Worm (Caenorhabditis elegans): Measurements from ENCODE around the gene fbxb-50.

DNA sequence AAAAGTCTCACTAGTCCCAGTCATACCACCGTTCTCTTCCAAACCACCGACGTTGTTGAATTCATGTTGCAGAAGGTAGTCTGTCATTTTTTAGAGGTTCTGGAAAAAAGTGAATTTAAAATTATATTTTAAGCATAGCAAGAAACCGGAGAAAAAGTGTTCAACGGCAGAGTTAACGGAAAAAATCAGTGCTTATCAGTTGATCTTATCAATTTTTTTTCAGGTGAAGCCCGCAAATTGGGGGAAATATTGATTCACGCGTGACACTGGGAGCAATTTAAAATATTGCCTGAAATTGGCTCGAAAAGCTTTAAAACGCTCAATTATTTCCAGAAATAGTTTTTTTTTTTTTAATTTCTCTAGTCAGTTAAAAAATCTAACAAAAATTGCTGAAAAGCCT, 23.6 kb downstream of the fbxb-50 start, which contains the start of gene math-38:
- no peak for TF ChIP-seq W03F9.2 (tag; optimal IDR thresholded peaks at IDR 0.05)
- no peak for TF ChIP-seq him-1 (tag; optimal IDR thresholded peaks at IDR 0.05)

Measured in whole organism, L4/young adult.